Worm (Caenorhabditis elegans) whole organism, L3 larva: Measurements from ENCODE around the gene F46B6.5.

Experiments used
- ZK546.5 ChIP-seq: sonication (generic microtip); optimal IDR thresholded peaks from 2 replicates; lab custom pipeline; 2017; ENCODE audit warnings: missing biosample characterization, missing genetic modification characterization
- ama-1 ChIP-seq: fragments of 150-350 bp; optimal IDR thresholded peaks from 2 replicates; lab custom pipeline; 2018
- ceh-82 ChIP-seq: fragments of 150-350 bp; optimal IDR thresholded peaks from 2 replicates; lab custom pipeline; 2014; ENCODE audit warnings: missing biosample characterization, missing genetic modification characterization
- elt-1 ChIP-seq: fragments of 150-350 bp; optimal IDR thresholded peaks from 2 replicates; lab custom pipeline; 2014; ENCODE audit warnings: missing biosample characterization, missing genetic modification characterization
- elt-2 ChIP-seq: sonication (generic microtip); optimal IDR thresholded peaks from 2 replicates; lab custom pipeline; 2016; ENCODE audit warnings: missing genetic modification reagents, mild to moderate bottlenecking, missing genetic modification characterization, missing compliant biosample characterization
- eor-1 ChIP-seq, 2 experiments: fragments of 150-350 bp; optimal IDR thresholded peaks; 2 replicates each; lab custom pipeline; 2014 to 2018; ENCODE audit warnings: missing biosample characterization in 2 of 2, missing genetic modification characterization in 2 of 2
- hmg-11 ChIP-seq: sonication (generic microtip); optimal IDR thresholded peaks from 2 replicates; lab custom pipeline; 2016; ENCODE audit warnings: missing genetic modification characterization, missing compliant biosample characterization
- nhr-76 ChIP-seq: fragments of 150-350 bp; sonication (generic microtip); optimal IDR thresholded peaks from 5 replicates; lab custom pipeline; 2014; ENCODE audit warnings: missing biosample characterization, missing genetic modification characterization
- skn-1 ChIP-seq: fragments of 150-350 bp; optimal IDR thresholded peaks from 2 replicates; lab custom pipeline; 2014; ENCODE audit warnings: missing biosample characterization, missing genetic modification characterization
- ztf-11 ChIP-seq: fragments of 150-350 bp; optimal IDR thresholded peaks from 2 replicates; lab custom pipeline; 2014; ENCODE audit warnings: missing biosample characterization, missing genetic modification characterization

The F46B6.5 gene

DNA sequence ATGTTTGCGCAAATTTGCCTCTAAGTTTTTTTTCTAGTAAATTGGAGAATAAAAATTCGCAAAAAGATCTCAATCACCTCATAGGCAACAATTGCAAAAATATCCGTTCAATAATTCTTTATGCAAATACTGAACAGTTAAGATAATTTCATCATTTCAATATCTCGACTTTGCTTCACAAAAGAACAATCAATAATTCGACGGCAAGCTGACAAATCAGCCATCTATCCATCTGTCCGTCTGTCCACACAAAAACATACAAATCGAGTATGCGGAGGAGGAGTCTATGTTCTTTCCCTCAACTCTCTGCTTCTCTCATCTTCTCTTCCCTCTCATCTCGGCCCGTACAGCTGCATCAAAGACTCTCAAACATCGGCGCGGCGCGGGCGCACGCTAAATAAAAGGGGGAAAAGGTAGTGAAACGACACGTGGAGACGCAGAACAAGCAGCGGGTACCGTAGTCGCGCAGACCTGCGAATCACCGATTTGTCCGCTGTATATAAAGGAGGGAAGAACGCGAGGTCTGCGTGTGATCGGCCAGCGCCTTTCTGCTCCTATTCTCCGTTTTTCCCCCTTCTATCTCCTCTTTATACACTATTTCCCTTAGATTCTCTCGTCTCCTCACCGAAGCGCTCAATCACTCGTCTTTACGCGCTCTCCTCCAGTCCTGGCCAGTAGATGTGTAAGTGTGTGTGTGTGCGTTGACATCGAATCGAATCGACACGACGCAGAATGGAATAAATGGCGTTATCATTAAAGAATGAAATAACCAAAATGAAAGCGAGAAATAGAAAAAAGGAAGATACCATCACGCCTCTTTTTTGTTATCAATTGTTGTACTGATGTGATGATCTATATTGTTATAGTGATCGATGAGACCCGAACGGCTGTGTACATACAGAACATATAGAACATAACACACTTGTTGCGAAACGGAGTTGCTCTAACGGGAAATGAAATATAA lies 51.8 kb downstream of the F46B6.5 start (continued):
- TF ChIP-seq nhr-76 (no peak), ama-1 (peak; percentile 99), hmg-11 (tag; lab: Kevin White, UChicago) (peak; percentile 100), eor-1 (tag; optimal IDR thresholded peaks at IDR 0.05; lab: Kevin White, UChicago) (no peak), elt-2 (peak; percentile 97), ceh-82 (tag; lab: Kevin White, UChicago) (peak; percentile 74), ZK546.5 (tag; lab: Kevin White, UChicago) (peak; percentile 70), skn-1 (peak; percentile 80), elt-1 (tag; lab: Kevin White, UChicago) (peak; percentile 37), ztf-11 (tag; lab: Kevin White, UChicago) (no peak)
